Fruit fly (Drosophila melanogaster) whole organism, embryonic: ENCODE data around the gene SpdS.

Source experiments
- Ada2b ChIP-seq: fragments of 200-800 bp; sonication (Bioruptor generic); IDR thresholded peaks from 2 replicates; pipeline ENCODE4 v1.3.6; 2022; ENCODE audit warnings: missing biosample characterization, missing genetic modification characterization
- CG10543 ChIP-seq: fragments of 200-800 bp; sonication (Bioruptor generic); optimal IDR thresholded peaks from 3 replicates; lab custom pipeline; 2017; ENCODE audit warnings: missing biosample characterization, mild to moderate bottlenecking, missing genetic modification characterization, moderate library complexity
- CG12236 ChIP-seq: fragments of 200-800 bp; sonication (Bioruptor generic); optimal IDR thresholded peaks from 2 replicates; lab custom pipeline; 2016; ENCODE audit warnings: missing biosample characterization, missing genetic modification characterization
- CG1233 ChIP-seq: fragments of 200-800 bp; sonication (Bioruptor generic); optimal IDR thresholded peaks from 4 replicates; lab custom pipeline; 2018; ENCODE audit warnings: missing biosample characterization, mild to moderate bottlenecking, missing genetic modification characterization
- CG13424 ChIP-seq: fragments of 200-800 bp; sonication (Bioruptor generic); optimal IDR thresholded peaks from 2 replicates; lab custom pipeline; 2019; ENCODE audit warnings: missing biosample characterization, mild to moderate bottlenecking, missing genetic modification characterization, moderate library complexity
- CG15073 ChIP-seq: fragments of 200-800 bp; sonication (Bioruptor generic); optimal IDR thresholded peaks from 2 replicates; lab custom pipeline; 2016; ENCODE audit warnings: missing biosample characterization, missing genetic modification characterization
- CG17568 ChIP-seq: fragments of 200-800 bp; sonication (Bioruptor generic); optimal IDR thresholded peaks from 2 replicates; lab custom pipeline; 2018; ENCODE audit warnings: missing biosample characterization, mild to moderate bottlenecking, missing genetic modification characterization, moderate library complexity
- CG1832 ChIP-seq: fragments of 200-800 bp; sonication (Bioruptor generic); optimal IDR thresholded peaks from 2 replicates; lab custom pipeline; 2017; ENCODE audit warnings: missing biosample characterization, mild to moderate bottlenecking, missing genetic modification characterization, inconsistent platforms
- CG18599 ChIP-seq: fragments of 200-800 bp; sonication (Bioruptor generic); optimal IDR thresholded peaks from 3 replicates; lab custom pipeline; 2017; ENCODE audit warnings: missing biosample characterization, missing genetic modification characterization, mild to moderate bottlenecking, moderate library complexity, missing genetic modification reagents
- CG2116 ChIP-seq: fragments of 200-800 bp; sonication (Bioruptor generic); optimal IDR thresholded peaks from 3 replicates; lab custom pipeline; 2018; ENCODE audit warnings: missing biosample characterization, mild to moderate bottlenecking, missing genetic modification characterization
- CG2199 ChIP-seq: fragments of 200-800 bp; sonication (Bioruptor generic); IDR thresholded peaks from 3 replicates; pipeline ENCODE4 v1.3.6; 2022; ENCODE audit warnings: missing biosample characterization, missing genetic modification characterization
- CG31224 ChIP-seq: fragments of 200-800 bp; sonication (Bioruptor generic); IDR thresholded peaks from 2 replicates; pipeline ENCODE4 v1.3.6; 2022; ENCODE audit warnings: missing biosample characterization, missing genetic modification characterization
- CG4360 ChIP-seq: fragments of 200-800 bp; sonication (Bioruptor generic); IDR thresholded peaks from 2 replicates; pipeline ENCODE4 v1.3.6; 2022; ENCODE audit warnings: missing biosample characterization, missing genetic modification characterization
- CG5245 ChIP-seq: fragments of 200-800 bp; sonication (Bioruptor generic); optimal IDR thresholded peaks from 3 replicates; lab custom pipeline; 2016; ENCODE audit warnings: missing biosample characterization, missing genetic modification characterization
- CG7839 ChIP-seq: fragments of 200-800 bp; sonication (Bioruptor generic); optimal IDR thresholded peaks from 3 replicates; lab custom pipeline; 2018; ENCODE audit warnings: missing biosample characterization, mild to moderate bottlenecking, missing genetic modification characterization, moderate library complexity
- CG8281 ChIP-seq: fragments of 200-800 bp; sonication (Bioruptor generic); optimal IDR thresholded peaks from 2 replicates; lab custom pipeline; 2018; ENCODE audit warnings: missing biosample characterization, mild to moderate bottlenecking, missing genetic modification characterization, moderate library complexity
- CG9797 ChIP-seq: fragments of 200-800 bp; sonication (Bioruptor generic); optimal IDR thresholded peaks from 3 replicates; lab custom pipeline; 2018; ENCODE audit warnings: missing biosample characterization, mild to moderate bottlenecking, missing genetic modification characterization
- CTCF ChIP-seq: fragments of 200-800 bp; sonication (Bioruptor generic); optimal IDR thresholded peaks from 2 replicates; lab custom pipeline; 2017; ENCODE audit warnings: missing biosample characterization, mild to moderate bottlenecking, missing genetic modification characterization, moderate library complexity
- CrebB ChIP-seq: fragments of 200-800 bp; sonication (Bioruptor generic); optimal IDR thresholded peaks from 3 replicates; lab custom pipeline; 2018; ENCODE audit warnings: missing biosample characterization, mild to moderate bottlenecking, missing genetic modification characterization
- Dbx ChIP-seq: fragments of 200-800 bp; sonication (Bioruptor generic); IDR thresholded peaks from 3 replicates; pipeline ENCODE4 v1.3.6; 2022; ENCODE audit warnings: missing biosample characterization, missing genetic modification characterization
- Dp ChIP-seq: fragments of 200-800 bp; sonication (Bioruptor generic); optimal IDR thresholded peaks from 2 replicates; lab custom pipeline; 2018; ENCODE audit warnings: missing biosample characterization, mild to moderate bottlenecking, missing genetic modification characterization, moderate library complexity
- HHEX ChIP-seq: fragments of 200-800 bp; sonication (Bioruptor generic); optimal IDR thresholded peaks from 3 replicates; lab custom pipeline; 2017; ENCODE audit warnings: missing biosample characterization, mild to moderate bottlenecking, missing genetic modification characterization, missing genetic modification reagents
- Hr51 ChIP-seq, 2 experiments: fragments of 200-800 bp; sonication (Bioruptor generic); optimal IDR thresholded peaks; 2 replicates in 1 of 2; 3 replicates in 1 of 2; lab custom pipeline; 2016 to 2018; ENCODE audit warnings: missing biosample characterization in 2 of 2, missing genetic modification characterization in 2 of 2, mild to moderate bottlenecking in 1 of 2, moderate library complexity in 1 of 2
- Hr78 ChIP-seq, 2 experiments: fragments of 200-800 bp in 1 of 2; fragments of >200 bp in 1 of 2; sonication (Bioruptor generic) in 1 of 2; optimal IDR thresholded peaks; 2 replicates each; lab custom pipeline; 2017 to 2019; ENCODE audit warnings: missing biosample characterization in 2 of 2, missing genetic modification characterization in 2 of 2, mild to moderate bottlenecking in 1 of 2, moderate library complexity in 1 of 2
- Hsf ChIP-seq: fragments of 200-800 bp; sonication (Bioruptor generic); optimal IDR thresholded peaks from 3 replicates; lab custom pipeline; 2016; ENCODE audit warnings: missing biosample characterization, missing genetic modification characterization
- Lim3 ChIP-seq: fragments of 200-800 bp; sonication (Bioruptor generic); IDR thresholded peaks from 2 replicates; pipeline ENCODE4 v1.3.6; 2022; ENCODE audit warnings: missing biosample characterization, missing genetic modification characterization
- Nf-YA ChIP-seq: fragments of 200-800 bp; sonication (Bioruptor generic); IDR thresholded peaks from 2 replicates; pipeline ENCODE4 v1.3.6; 2022; ENCODE audit warnings: missing biosample characterization, missing genetic modification characterization
- Opbp ChIP-seq: fragments of 200-800 bp; sonication (Bioruptor generic); IDR thresholded peaks from 3 replicates; pipeline ENCODE4 v1.3.6; 2022; ENCODE audit warnings: missing biosample characterization, missing genetic modification characterization; ENCODE audit not compliant: partially characterized antibody
- Optix ChIP-seq: fragments of 200-800 bp; sonication (Bioruptor generic); IDR thresholded peaks from 3 replicates; pipeline ENCODE4 v1.3.6; 2022; ENCODE audit warnings: missing biosample characterization, missing genetic modification characterization
- Sin3A ChIP-seq: fragments of >200 bp; optimal IDR thresholded peaks from 2 replicates; lab custom pipeline; 2018
- Sox100B ChIP-seq: fragments of 200-800 bp; sonication (Bioruptor generic); optimal IDR thresholded peaks from 3 replicates; lab custom pipeline; 2018; ENCODE audit warnings: missing biosample characterization, mild to moderate bottlenecking, missing genetic modification characterization
- Sox102F ChIP-seq: fragments of 200-800 bp; sonication (Bioruptor generic); optimal IDR thresholded peaks from 2 replicates; lab custom pipeline; 2018; ENCODE audit warnings: missing biosample characterization, mild to moderate bottlenecking, missing genetic modification characterization, moderate library complexity
- Stat92E ChIP-seq, 3 experiments: fragments of >200 bp in 2 of 3; fragments of 200-800 bp in 1 of 3; sonication (Bioruptor generic) in 1 of 3; optimal IDR thresholded peaks; 2 replicates each; lab custom pipeline; 2017 to 2019; ENCODE audit warnings: missing biosample characterization in 3 of 3, missing genetic modification characterization in 3 of 3, mild to moderate bottlenecking in 1 of 3, moderate library complexity in 1 of 3
- caup ChIP-seq: fragments of 200-800 bp; sonication (Bioruptor generic); optimal IDR thresholded peaks from 3 replicates; lab custom pipeline; 2017; ENCODE audit warnings: missing biosample characterization, mild to moderate bottlenecking, missing genetic modification characterization, moderate library complexity; ENCODE audit not compliant: severe bottlenecking
- cg ChIP-seq: fragments of 200-800 bp; sonication (Bioruptor generic); optimal IDR thresholded peaks from 3 replicates; lab custom pipeline; 2019; ENCODE audit warnings: missing biosample characterization, mild to moderate bottlenecking, missing genetic modification characterization, moderate library complexity
- chn ChIP-seq: fragments of 200-800 bp; sonication (Bioruptor generic); optimal IDR thresholded peaks from 2 replicates; lab custom pipeline; 2016; ENCODE audit warnings: missing biosample characterization, missing genetic modification characterization
- dmrt99B ChIP-seq: fragments of 200-800 bp; sonication (Bioruptor generic); optimal IDR thresholded peaks from 2 replicates; lab custom pipeline; 2018; ENCODE audit warnings: missing biosample characterization, mild to moderate bottlenecking, missing genetic modification characterization, moderate library complexity
- exex ChIP-seq: fragments of 200-800 bp; sonication (Bioruptor generic); optimal IDR thresholded peaks from 4 replicates; lab custom pipeline; 2018; ENCODE audit warnings: missing biosample characterization, mild to moderate bottlenecking, missing genetic modification characterization, moderate library complexity
- gcm ChIP-seq: fragments of 200-800 bp; sonication (Bioruptor generic); optimal IDR thresholded peaks from 2 replicates; lab custom pipeline; 2019; ENCODE audit warnings: missing biosample characterization, mild to moderate bottlenecking, missing genetic modification characterization, moderate library complexity
- gcm2 ChIP-seq: fragments of 200-800 bp; sonication (Bioruptor generic); optimal IDR thresholded peaks from 2 replicates; lab custom pipeline; 2016; ENCODE audit warnings: missing biosample characterization, missing genetic modification characterization
- ham ChIP-seq: fragments of 200-800 bp; sonication (Bioruptor generic); IDR thresholded peaks from 2 replicates; pipeline ENCODE4 v1.3.6; 2022; ENCODE audit warnings: missing biosample characterization, missing genetic modification characterization
- ken ChIP-seq: fragments of 200-800 bp; sonication (Bioruptor generic); IDR thresholded peaks from 3 replicates; pipeline ENCODE4 v1.3.6; 2022; ENCODE audit warnings: missing biosample characterization, missing genetic modification characterization
- mld ChIP-seq: fragments of 200-800 bp; sonication (Bioruptor generic); IDR thresholded peaks from 3 replicates; pipeline ENCODE4 v1.3.6; 2022; ENCODE audit warnings: missing biosample characterization, missing genetic modification characterization; ENCODE audit not compliant: partially characterized antibody
- otp ChIP-seq: fragments of 200-800 bp; sonication (Bioruptor generic); IDR thresholded peaks from 3 replicates; pipeline ENCODE4, ENCODE4 v1.3.6; 2022; ENCODE audit warnings: missing biosample characterization, missing genetic modification characterization
- p53 ChIP-seq: fragments of 200-800 bp; sonication (Bioruptor generic); optimal IDR thresholded peaks from 2 replicates; lab custom pipeline; 2016; ENCODE audit warnings: missing biosample characterization, missing genetic modification characterization
- ro ChIP-seq: fragments of 200-800 bp; sonication (Bioruptor generic); IDR thresholded peaks from 2 replicates; pipeline ENCODE4 v1.3.6; 2022; ENCODE audit warnings: missing biosample characterization, missing genetic modification characterization
- run ChIP-seq: fragments of 200-800 bp; sonication (Bioruptor generic); optimal IDR thresholded peaks from 3 replicates; lab custom pipeline; 2018; ENCODE audit warnings: missing biosample characterization, mild to moderate bottlenecking, missing genetic modification characterization
- sqz ChIP-seq: fragments of 200-800 bp; sonication (Bioruptor generic); optimal IDR thresholded peaks from 3 replicates; lab custom pipeline; 2018; ENCODE audit warnings: missing biosample characterization, mild to moderate bottlenecking, missing genetic modification characterization
- vfl ChIP-seq: fragments of 200-800 bp; sonication (Bioruptor generic); optimal IDR thresholded peaks from 2 replicates; lab custom pipeline; 2016; ENCODE audit warnings: missing biosample characterization, missing genetic modification characterization
- zen ChIP-seq: fragments of 200-800 bp; sonication (Bioruptor generic); optimal IDR thresholded peaks from 3 replicates; lab custom pipeline; 2018; ENCODE audit warnings: missing biosample characterization, mild to moderate bottlenecking, missing genetic modification characterization, moderate library complexity
- zfh2 ChIP-seq: fragments of 200-800 bp; sonication (Bioruptor generic); optimal IDR thresholded peaks from 2 replicates; lab custom pipeline; 2016; ENCODE audit warnings: missing biosample characterization, missing genetic modification characterization

Gene SpdS

dm6 chr3R:9598099-9598498 lies 33.3 kb upstream of the SpdS start:
- TF ChIP-seq CG10543 (GFP tag; lab: Kevin White, UChicago) = no peak
- TF ChIP-seq dmrt99B (tag; lab: Kevin White, UChicago) = peak; percentile 71
- TF ChIP-seq exex = no peak
- TF ChIP-seq ro = no peak
- no peak for TF ChIP-seq Nf-YA
- TF ChIP-seq p53 (GFP tag; lab: Kevin White, UChicago) = no peak
- peak; percentile 45 for TF ChIP-seq gcm
- no peak for TF ChIP-seq Dbx (GFP tag; lab: Robert Waterston, UW)
- no peak for TF ChIP-seq otp
- TF ChIP-seq caup (GFP tag; lab: Kevin White, UChicago) = no peak
- no peak for TF ChIP-seq CTCF (GFP tag; lab: Kevin White, UChicago)
- TF ChIP-seq Hr51 (GFP tag; optimal IDR thresholded peaks at IDR 0.05; lab: Kevin White, UChicago) = peak; percentile 14 to 59
- TF ChIP-seq CG7839 (tag; lab: Kevin White, UChicago) = peak; percentile 21
- no peak for TF ChIP-seq CG31224 (GFP tag; lab: Robert Waterston, UW)
- TF ChIP-seq HHEX = peak; percentile 5
- no peak for TF ChIP-seq gcm2 (GFP tag; lab: Kevin White, UChicago)
- no peak for TF ChIP-seq CG1233 (GFP tag; lab: Kevin White, UChicago)
- TF ChIP-seq CG13424 (tag; lab: Kevin White, UChicago) = peak; percentile 47
- TF ChIP-seq Sox100B (GFP tag; lab: Kevin White, UChicago) = peak; percentile 39
- TF ChIP-seq run (tag; lab: Kevin White, UChicago) = no peak
- TF ChIP-seq vfl (GFP tag; lab: Kevin White, UChicago) = no peak
- TF ChIP-seq CG17568 = no peak
- TF ChIP-seq CG4360 (GFP tag; lab: Robert Waterston, UW) = no peak
- no peak for TF ChIP-seq ham (GFP tag; lab: Robert Waterston, UW)
- TF ChIP-seq CG2116 (GFP tag; lab: Kevin White, UChicago) = no peak
- no peak for TF ChIP-seq zfh2
- TF ChIP-seq Sin3A = no peak
- peak; percentile 26 for TF ChIP-seq CG12236 (GFP tag; lab: Kevin White, UChicago)
- no peak for TF ChIP-seq sqz (GFP tag; lab: Kevin White, UChicago)
- TF ChIP-seq CG1832 (GFP tag; lab: Kevin White, UChicago) = no peak
- TF ChIP-seq mld (GFP tag; lab: Robert Waterston, UW) = no peak
- TF ChIP-seq Hsf (GFP tag; lab: Kevin White, UChicago) = peak; percentile 36
- peak; percentile 39 for TF ChIP-seq chn
- peak; percentile 47; the same call in 1 of the 3 replicates for TF ChIP-seq Optix
- TF ChIP-seq CG5245 (GFP tag; lab: Kevin White, UChicago) = peak; percentile 59
- peak; percentile 77 for TF ChIP-seq Sox102F (GFP tag; lab: Kevin White, UChicago)
- TF ChIP-seq CG9797 (GFP tag; lab: Kevin White, UChicago) = no peak
- TF ChIP-seq ken (GFP tag; lab: Robert Waterston, UW) = no peak; the same call in 2 of the 3 replicates
- TF ChIP-seq CG2199 = no peak
- TF ChIP-seq CG15073 = no peak
- peak; percentile 64 for TF ChIP-seq zen
- TF ChIP-seq Stat92E (GFP tag; optimal IDR thresholded peaks at IDR 0.05; lab: Kevin White, UChicago) = no peak
- TF ChIP-seq Dp (GFP tag; lab: Kevin White, UChicago) = no peak
- TF ChIP-seq CrebB (tag; lab: Kevin White, UChicago) = no peak
- no peak for TF ChIP-seq CG8281 (tag; lab: Kevin White, UChicago)
- TF ChIP-seq cg (GFP tag; lab: Kevin White, UChicago) = no peak
- TF ChIP-seq Opbp (GFP tag; lab: Robert Waterston, UW) = no peak
- no peak for TF ChIP-seq Lim3
- TF ChIP-seq CG18599 (GFP tag; lab: Kevin White, UChicago) = no peak
- no peak; the same call in 1 of the 2 replicates for TF ChIP-seq Ada2b (GFP tag; lab: Robert Waterston, UW)
- TF ChIP-seq Hr78 (GFP tag; optimal IDR thresholded peaks at IDR 0.05; lab: Kevin White, UChicago) = no peak
